Worm (Caenorhabditis elegans) whole organism, L1 larva: Measurements from ENCODE around the gene nlp-64.

Source experiments
- blmp-1 ChIP-seq: fragments of 150-350 bp; optimal IDR thresholded peaks from 2 replicates; lab custom pipeline; 2014; ENCODE audit warnings: missing biosample characterization, missing genetic modification characterization
- elt-2 ChIP-seq: sonication (generic microtip); optimal IDR thresholded peaks from 2 replicates; lab custom pipeline; 2016; ENCODE audit warnings: missing genetic modification characterization, mild to moderate bottlenecking, inconsistent platforms, missing compliant biosample characterization, missing genetic modification reagents
- lin-15B ChIP-seq: fragments of 150-350 bp; sonication (generic microtip); optimal IDR thresholded peaks from 3 replicates; lab custom pipeline; 2014; ENCODE audit warnings: missing biosample characterization, missing genetic modification characterization
- nhr-76 ChIP-seq: sonication (generic microtip); optimal IDR thresholded peaks from 2 replicates; lab custom pipeline; 2017; ENCODE audit warnings: missing biosample characterization, missing genetic modification characterization
- unc-130 ChIP-seq: fragments of 150-350 bp; optimal IDR thresholded peaks from 2 replicates; lab custom pipeline; 2017; ENCODE audit warnings: missing biosample characterization, missing genetic modification characterization, inconsistent platforms

ce11 chrX:312908-313307 is 1.8 kb upstream of the nlp-64 start, which contains the start of gene M02E1.4:
- TF ChIP-seq nhr-76 = no peak
- TF ChIP-seq blmp-1 (tag; lab: Kevin White, UChicago) = no peak
- TF ChIP-seq elt-2 (tag; lab: Kevin White, UChicago) = peak; percentile 43
- no peak for TF ChIP-seq lin-15B (tag; lab: Kevin White, UChicago)
- no peak for TF ChIP-seq unc-130 (tag; lab: Kevin White, UChicago)
